Worm (Caenorhabditis elegans) whole organism, dauer: Measurements from ENCODE around the gene M03C11.3.

Experiments used
- unc-62 ChIP-seq: sonication (generic microtip); optimal IDR thresholded peaks from 2 replicates; lab custom pipeline; 2017; ENCODE audit warnings: missing biosample characterization, missing genetic modification reagents, missing genetic modification characterization

M03C11.3 gene

ce11 chrIII:10460427-10461163 lies 55.7 kb downstream of the M03C11.3 start, which contains the start of gene ecps-1:
Gene ecps-1 (minus strand): TSS chrIII:10460551.
- no peak for TF ChIP-seq unc-62 (GFP tag; lab: Kevin White, UChicago)

- TF ChIP-seq unc-62 (GFP tag; lab: Kevin White, UChicago), result no peak
Measured at ce11 chrIII:10461164-10461546, 56.3 kb downstream of the M03C11.3 start, which contains the start of gene atx-2. Gene atx-2 (plus strand): TSS chrIII:10461389.

- TF ChIP-seq unc-62 (GFP tag; lab: Kevin White, UChicago), result no peak
Measured at ce11 chrIII:10462935-10463548, 58.2 kb downstream of the M03C11.3 start.

- TF ChIP-seq unc-62 (GFP tag; lab: Kevin White, UChicago), result no peak
Measured at ce11 chrIII:10463653-10464052, 58.8 kb downstream of the M03C11.3 start.

ce11 chrIII:10464455-10464854 lies 59.6 kb downstream of the M03C11.3 start:
- no peak for TF ChIP-seq unc-62 (GFP tag; lab: Kevin White, UChicago)
